Worm (Caenorhabditis elegans): ENCODE measurements around the gene npp-16.

The npp-16 gene

DNA sequence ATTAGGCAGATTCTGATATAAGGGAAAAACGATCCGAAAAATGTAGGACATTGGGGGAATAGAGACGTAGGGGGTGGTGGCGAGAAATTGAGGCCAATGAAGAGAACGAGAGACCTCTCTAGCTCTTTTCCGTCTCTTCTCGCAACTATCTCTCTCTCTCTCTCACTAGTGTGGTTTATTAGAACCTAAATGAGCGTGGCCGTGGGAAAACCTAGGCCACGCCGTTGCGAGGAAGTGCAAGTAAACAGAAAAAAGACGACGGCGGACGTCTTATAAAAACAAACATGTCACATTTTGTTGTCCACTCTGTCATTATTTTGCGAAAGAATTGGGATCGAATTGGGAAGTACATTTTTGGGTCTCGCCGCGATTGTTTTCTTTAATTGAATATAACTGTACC is 45.7 kb upstream of the npp-16 start (continued):
- TF ChIP-seq ama-1 (optimal IDR thresholded peaks at IDR 0.05) (no peak), ama-1 (GFP tag; optimal IDR thresholded peaks at IDR 0.05) (no peak), ceh-100 (GFP tag; IDR thresholded peaks at IDR 0.05) (peak; percentile 62; the same call in 1 of the 2 replicates), lin-26 (GFP tag; IDR thresholded peaks at IDR 0.05) (peak; percentile 28; the same call in 1 of the 2 replicates), somi-1 (GFP tag; optimal IDR thresholded peaks at IDR 0.05) (peak; percentile 44), ztf-6 (GFP tag; IDR thresholded peaks at IDR 0.05) (no peak), F22D6.2 (tag; optimal IDR thresholded peaks at IDR 0.05) (peak; percentile 4), mcd-1 (GFP tag; IDR thresholded peaks at IDR 0.05) (peak; percentile 67), ceh-40 (GFP tag; IDR thresholded peaks at IDR 0.05) (0 out of 2 replicates have a peak, but pooled peaks have one; percentile 28), ztf-22 (GFP tag; optimal IDR thresholded peaks at IDR 0.05) (no peak), F57C9.4 (tag; optimal IDR thresholded peaks at IDR 0.05) (no peak), lin-40 (tag; optimal IDR thresholded peaks at IDR 0.05) (peak; percentile 78), attf-5 (GFP tag; optimal IDR thresholded peaks at IDR 0.05) (peak; percentile 92), sptf-2 (GFP tag; optimal IDR thresholded peaks at IDR 0.05) (no peak), chd-7 (tag; optimal IDR thresholded peaks at IDR 0.05) (peak; percentile 39), lir-1 (GFP tag; conservative IDR thresholded peaks at IDR 0.05) (no peak; the same call in 1 of the 2 replicates), nhr-80 (tag; optimal IDR thresholded peaks at IDR 0.05) (peak; percentile 88), mel-28 (tag; optimal IDR thresholded peaks at IDR 0.05; ENCODE audit: borderline replicate concordance) (no peak), zfh-2 (GFP tag; conservative IDR thresholded peaks at IDR 0.05) (peak; percentile 93), attf-3 (GFP tag; conservative IDR thresholded peaks at IDR 0.05) (no peak), unc-62 (GFP tag; optimal IDR thresholded peaks at IDR 0.05) (no peak), F23B12.7 (tag; optimal IDR thresholded peaks at IDR 0.05; ENCODE audit: insufficient read depth) (peak; percentile 29), rec-8 (tag; optimal IDR thresholded peaks at IDR 0.05) (no peak), lsl-1 (GFP tag; optimal IDR thresholded peaks at IDR 0.05) (no peak), B0035.1 (tag; optimal IDR thresholded peaks at IDR 0.05) (no peak), B0336.3 (GFP tag; IDR thresholded peaks at IDR 0.05) (0 out of 2 replicates have a peak, but pooled peaks have one; percentile 16), athp-1 (tag; optimal IDR thresholded peaks at IDR 0.05) (no peak), egl-18 (GFP tag; IDR thresholded peaks at IDR 0.05) (no peak), F52B5.7 (tag; optimal IDR thresholded peaks at IDR 0.05) (no peak), aptf-2 (GFP tag; conservative IDR thresholded peaks at IDR 0.05) (peak; percentile 51; the same call in 1 of the 2 replicates), bed-2 (GFP tag; IDR thresholded peaks at IDR 0.05) (0 out of 2 replicates have a peak, but pooled peaks have one; percentile 21), pbrm-1 (GFP tag; IDR thresholded peaks at IDR 0.05) (peak; percentile 28; the same call in 1 of the 2 replicates), ceh-79 (tag; optimal IDR thresholded peaks at IDR 0.05) (no peak), tbx-9 (tag; optimal IDR thresholded peaks at IDR 0.05; ENCODE audit: borderline replicate concordance) (no peak), fkh-3 (tag; optimal IDR thresholded peaks at IDR 0.05) (no peak), sea-2 (GFP tag; IDR thresholded peaks at IDR 0.05) (no peak), dox-1 (GFP tag; IDR thresholded peaks at IDR 0.05) (peak; percentile 89), ceh-58 (GFP tag; IDR thresholded peaks at IDR 0.05) (no peak), K12H6.12 (tag; optimal IDR thresholded peaks at IDR 0.05) (peak; percentile 88), efl-1 (GFP tag; optimal IDR thresholded peaks at IDR 0.05) (no peak), dpl-1 (GFP tag; optimal IDR thresholded peaks at IDR 0.05) (no peak), hmg-1.2 (GFP tag; IDR thresholded peaks at IDR 0.05) (peak; percentile 75; the same call in 1 of the 2 replicates), K11D2.4 (GFP tag; IDR thresholded peaks at IDR 0.05) (0 out of 2 replicates have a peak, but pooled peaks have one; percentile 38), egl-44 (GFP tag; IDR thresholded peaks at IDR 0.05) (no peak), tbp1 (GFP tag; optimal IDR thresholded peaks at IDR 0.05) (peak; percentile 51), cebp-1 (GFP tag; IDR thresholded peaks at IDR 0.05) (peak; percentile 53; the same call in 1 of the 2 replicates), cebp-1 (tag; optimal IDR thresholded peaks at IDR 0.05) (peak; percentile 78), Y67H2A.10 (GFP tag; conservative IDR thresholded peaks at IDR 0.05) (peak; percentile 49; the same call in 1 of the 2 replicates), F39B2.1 (GFP tag; IDR thresholded peaks at IDR 0.05) (no peak)

All from whole organism, young adult.